Fruit fly (Drosophila melanogaster) whole organism, wandering third instar larva: ENCODE data around the gene capu.

Source experiments
- Abd-B ChIP-seq: fragments of >200 bp; optimal IDR thresholded peaks from 2 replicates; lab custom pipeline; 2017; ENCODE audit warnings: missing biosample characterization, missing genetic modification characterization
- CG32264 ChIP-seq: fragments of 200-800 bp; sonication (Bioruptor generic); optimal IDR thresholded peaks from 2 replicates; lab custom pipeline; 2016; ENCODE audit warnings: missing biosample characterization, missing genetic modification characterization
- CG9705 ChIP-seq: fragments of 200-800 bp; sonication (Bioruptor generic); optimal IDR thresholded peaks from 2 replicates; lab custom pipeline; 2018; ENCODE audit warnings: missing biosample characterization, mild to moderate bottlenecking, missing genetic modification characterization
- CrebA ChIP-seq: fragments of 200-800 bp; sonication (Bioruptor generic); optimal IDR thresholded peaks from 2 replicates; lab custom pipeline; 2016; ENCODE audit warnings: missing biosample characterization, mild to moderate bottlenecking, missing genetic modification characterization, borderline replicate concordance
- Dfd ChIP-seq: fragments of >200 bp; optimal IDR thresholded peaks from 2 replicates; lab custom pipeline; 2017; ENCODE audit warnings: missing biosample characterization, missing genetic modification characterization
- Dif ChIP-seq: fragments of 200-275, 200-300 bp; sonication (Bioruptor generic); optimal IDR thresholded peaks from 2 replicates; lab custom pipeline; 2018; ENCODE audit warnings: missing biosample characterization, missing genetic modification characterization; ENCODE audit not compliant: partially characterized antibody
- GATAd ChIP-seq: sonication (Bioruptor generic); optimal IDR thresholded peaks from 2 replicates; lab custom pipeline; 2016; ENCODE audit warnings: missing biosample characterization, missing genetic modification characterization
- HLH106 ChIP-seq: fragments of 200-800 bp; optimal IDR thresholded peaks from 3 replicates; lab custom pipeline; 2019; ENCODE audit warnings: missing biosample characterization, mild to moderate bottlenecking, missing genetic modification characterization, moderate library complexity
- Hnf4 ChIP-seq: fragments of 200-800 bp; sonication (Bioruptor generic); optimal IDR thresholded peaks from 2 replicates; lab custom pipeline; 2016; ENCODE audit warnings: missing biosample characterization, mild to moderate bottlenecking, missing genetic modification characterization
- Hr78 ChIP-seq: fragments of >200 bp; optimal IDR thresholded peaks from 2 replicates; lab custom pipeline; 2017; ENCODE audit warnings: missing biosample characterization, missing genetic modification characterization
- Hr83 ChIP-seq: fragments of 200-300 bp; sonication (Bioruptor generic); optimal IDR thresholded peaks from 2 replicates; lab custom pipeline; 2016; ENCODE audit warnings: missing biosample characterization, mild to moderate bottlenecking, missing genetic modification characterization, moderate library complexity; ENCODE audit not compliant: poor library complexity, severe bottlenecking
- Jra ChIP-seq: sonication (Bioruptor generic); optimal IDR thresholded peaks from 2 replicates; lab custom pipeline; 2016; ENCODE audit warnings: missing biosample characterization, missing genetic modification characterization
- Mio ChIP-seq: sonication (Bioruptor generic); optimal IDR thresholded peaks from 2 replicates; lab custom pipeline; 2016; ENCODE audit warnings: missing biosample characterization, missing genetic modification characterization
- Myc ChIP-seq: fragments of >200 bp; optimal IDR thresholded peaks from 2 replicates; lab custom pipeline; 2017
- N ChIP-seq: fragments of >200 bp; optimal IDR thresholded peaks from 2 replicates; lab custom pipeline; 2018; ENCODE audit warnings: missing biosample characterization, missing external identifiers, missing genetic modification characterization
- OdsH ChIP-seq: fragments of 200-800 bp; sonication (Bioruptor generic); optimal IDR thresholded peaks from 2 replicates; lab custom pipeline; 2016; ENCODE audit warnings: missing biosample characterization, mild to moderate bottlenecking, missing genetic modification characterization
- Rel ChIP-seq, 2 experiments: fragments of 200-800 bp; sonication (Bioruptor generic) in 1 of 2; optimal IDR thresholded peaks; 2 replicates in 1 of 2; 3 replicates in 1 of 2; lab custom pipeline; 2016 to 2019; ENCODE audit warnings: mild to moderate bottlenecking in 2 of 2, missing biosample characterization in 2 of 2, missing genetic modification characterization in 2 of 2, moderate library complexity in 1 of 2
- Sp1 ChIP-seq: fragments of 200-800 bp; sonication (Bioruptor generic); optimal IDR thresholded peaks from 3 replicates; lab custom pipeline; 2019; ENCODE audit warnings: missing biosample characterization, mild to moderate bottlenecking, missing genetic modification characterization, moderate library complexity
- Vsx2 ChIP-seq: fragments of 200-300, 225-300 bp; sonication (Bioruptor generic); optimal IDR thresholded peaks from 2 replicates; lab custom pipeline; 2018; ENCODE audit warnings: missing biosample characterization, missing genetic modification characterization; ENCODE audit not compliant: partially characterized antibody
- br ChIP-seq: fragments of 200-800 bp; sonication (Bioruptor generic); optimal IDR thresholded peaks from 2 replicates; lab custom pipeline; 2016; ENCODE audit warnings: missing biosample characterization, missing genetic modification characterization
- brk ChIP-seq: fragments of 200-800 bp; sonication (Bioruptor generic); optimal IDR thresholded peaks from 2 replicates; lab custom pipeline; 2016; ENCODE audit warnings: missing biosample characterization, mild to moderate bottlenecking, missing genetic modification characterization
- dl ChIP-seq, 2 experiments: fragments of 175-275, 200-275 bp in 1 of 2; fragments of 200-275 bp in 1 of 2; sonication (Bioruptor generic); optimal IDR thresholded peaks; lab custom pipeline; 2018; ENCODE audit warnings: mild to moderate bottlenecking in 2 of 2, missing biosample characterization in 2 of 2, missing genetic modification characterization in 2 of 2, moderate library complexity in 2 of 2; ENCODE audit not compliant: partially characterized antibody in 2 of 2, insufficient read depth in 1 of 2
- dmrt93B ChIP-seq: fragments of 200-800 bp; sonication (Bioruptor generic); optimal IDR thresholded peaks from 2 replicates; lab custom pipeline; 2018; ENCODE audit warnings: missing biosample characterization, mild to moderate bottlenecking, missing genetic modification characterization
- dsf ChIP-seq: sonication (Bioruptor generic); optimal IDR thresholded peaks from 2 replicates; lab custom pipeline; 2016; ENCODE audit warnings: missing biosample characterization, missing genetic modification characterization, borderline replicate concordance
- ey ChIP-seq: fragments of 200-800 bp; sonication (Bioruptor generic); optimal IDR thresholded peaks from 2 replicates; lab custom pipeline; 2016; ENCODE audit warnings: missing biosample characterization, missing genetic modification characterization
- foxo ChIP-seq, 2 experiments: fragments of 200-800 bp; sonication (Bioruptor generic); optimal IDR thresholded peaks; 2 replicates in 1 of 2; 3 replicates in 1 of 2; lab custom pipeline; 2016 to 2017; ENCODE audit warnings: missing biosample characterization in 2 of 2, missing genetic modification characterization in 2 of 2
- fru ChIP-seq: fragments of 200-800 bp; sonication (Bioruptor generic); optimal IDR thresholded peaks from 3 replicates; lab custom pipeline; 2016; ENCODE audit warnings: missing biosample characterization, mild to moderate bottlenecking, missing genetic modification characterization
- h ChIP-seq: fragments of 200-800 bp; sonication (Bioruptor generic); optimal IDR thresholded peaks from 3 replicates; lab custom pipeline; 2016; ENCODE audit warnings: missing biosample characterization, mild to moderate bottlenecking, missing genetic modification characterization
- jim ChIP-seq: fragments of 175-275, 200-325 bp; sonication (Bioruptor generic); optimal IDR thresholded peaks from 2 replicates; lab custom pipeline; 2016; ENCODE audit warnings: missing biosample characterization, mild to moderate bottlenecking, missing genetic modification characterization
- lola ChIP-seq: fragments of >200 bp; optimal IDR thresholded peaks from 2 replicates; lab custom pipeline; 2017; ENCODE audit warnings: missing biosample characterization, missing genetic modification characterization
- pan ChIP-seq: fragments of >200 bp; optimal IDR thresholded peaks from 2 replicates; lab custom pipeline; 2017
- psq ChIP-seq: fragments of 200-800 bp; sonication (Bioruptor generic); optimal IDR thresholded peaks from 3 replicates; lab custom pipeline; 2017; ENCODE audit warnings: missing biosample characterization, mild to moderate bottlenecking, missing genetic modification characterization, moderate library complexity
- rgr ChIP-seq: fragments of 200-800 bp; sonication (Bioruptor generic); optimal IDR thresholded peaks from 3 replicates; lab custom pipeline; 2016; ENCODE audit warnings: missing biosample characterization, mild to moderate bottlenecking, missing genetic modification characterization
- sage ChIP-seq: fragments of 200-800 bp; sonication (Bioruptor generic); optimal IDR thresholded peaks from 2 replicates; lab custom pipeline; 2016; ENCODE audit warnings: missing biosample characterization, mild to moderate bottlenecking, missing genetic modification characterization
- sv ChIP-seq: fragments of 200-800 bp; sonication (Bioruptor generic); optimal IDR thresholded peaks from 3 replicates; lab custom pipeline; 2016; ENCODE audit warnings: missing biosample characterization, missing genetic modification characterization
- tai ChIP-seq: sonication (Bioruptor generic); optimal IDR thresholded peaks from 2 replicates; lab custom pipeline; 2016; ENCODE audit warnings: missing biosample characterization, missing genetic modification characterization
- usp ChIP-seq: fragments of >200 bp; optimal IDR thresholded peaks from 2 replicates; lab custom pipeline; 2017; ENCODE audit warnings: missing biosample characterization, missing genetic modification characterization
- woc ChIP-seq: sonication (Bioruptor generic); optimal IDR thresholded peaks from 2 replicates; lab custom pipeline; 2016; ENCODE audit warnings: missing biosample characterization, mild to moderate bottlenecking, missing genetic modification characterization

The capu gene

dm6 chr2L:3858118-3858517 is 44.5 kb downstream of the capu start:
- TF ChIP-seq lola (GFP tag; lab: Kevin White, UChicago) (no peak), usp (GFP tag; lab: Kevin White, UChicago) (no peak), CG9705 (GFP tag; lab: Kevin White, UChicago) (no peak), Myc (lab: Kevin White, UChicago) (no peak), Hnf4 (GFP tag; lab: Kevin White, UChicago) (peak; percentile 20), pan (no peak), ey (peak; percentile 45), psq (GFP tag; lab: Kevin White, UChicago) (peak; percentile 22), sv (no peak), Dif (GFP tag; lab: Kevin White, UChicago) (no peak), HLH106 (tag; lab: Kevin White, UChicago) (peak; percentile 14), sage (GFP tag; lab: Kevin White, UChicago) (peak; percentile 10), Hr78 (GFP tag; lab: Kevin White, UChicago) (no peak), rgr (GFP tag; lab: Kevin White, UChicago) (peak; percentile 49), foxo (GFP tag; optimal IDR thresholded peaks at IDR 0.05; lab: Kevin White, UChicago) (peak in 1 of 2 experiments; percentile 50), OdsH (GFP tag; lab: Kevin White, UChicago) (peak; percentile 38), CG32264 (GFP tag; lab: Kevin White, UChicago) (no peak), Abd-B (GFP tag; lab: Kevin White, UChicago) (no peak), brk (GFP tag; lab: Kevin White, UChicago) (no peak), Sp1 (peak; percentile 34), h (GFP tag; lab: Kevin White, UChicago) (peak; percentile 59), N (GFP tag; lab: Kevin White, UChicago) (no peak), dsf (GFP tag; lab: Kevin White, UChicago) (no peak), Vsx2 (GFP tag; lab: Kevin White, UChicago) (no peak), dmrt93B (GFP tag; lab: Kevin White, UChicago) (no peak), dl (GFP tag; optimal IDR thresholded peaks at IDR 0.05; lab: Kevin White, UChicago; ENCODE audit: insufficient read depth in 1 of 2, partially characterized antibody in 2 of 2) (no peak), Hr83 (GFP tag; lab: Kevin White, UChicago) (no peak), CrebA (no peak), br (GFP tag; lab: Kevin White, UChicago) (peak; percentile 4), woc (no peak), GATAd (GFP tag; lab: Kevin White, UChicago) (no peak), Jra (GFP tag; lab: Kevin White, UChicago) (no peak), Mio (GFP tag; lab: Kevin White, UChicago) (no peak), Dfd (GFP tag; lab: Kevin White, UChicago) (no peak), tai (GFP tag; lab: Kevin White, UChicago) (peak; percentile 29), fru (peak; percentile 53), jim (no peak), Rel (GFP tag; optimal IDR thresholded peaks at IDR 0.05; lab: Kevin White, UChicago) (no peak), Rel (tag; optimal IDR thresholded peaks at IDR 0.05; lab: Kevin White, UChicago) (no peak)

dm6 chr2L:3856372-3856771 is 46.3 kb downstream of the capu start:
- TF ChIP-seq Sp1: peak; percentile 2
- TF ChIP-seq Hnf4 (GFP tag; lab: Kevin White, UChicago): no peak
- TF ChIP-seq jim: no peak
- peak; percentile 31 for TF ChIP-seq HLH106 (tag; lab: Kevin White, UChicago)
- peak; percentile 21 for TF ChIP-seq h (GFP tag; lab: Kevin White, UChicago)
- TF ChIP-seq Vsx2 (GFP tag; lab: Kevin White, UChicago): no peak
- TF ChIP-seq woc: peak; percentile 30
- TF ChIP-seq CG32264 (GFP tag; lab: Kevin White, UChicago): no peak
- TF ChIP-seq OdsH (GFP tag; lab: Kevin White, UChicago): no peak
- peak; percentile 29 for TF ChIP-seq br (GFP tag; lab: Kevin White, UChicago)
- TF ChIP-seq Jra (GFP tag; lab: Kevin White, UChicago): no peak
- peak; percentile 39 for TF ChIP-seq fru
- TF ChIP-seq usp (GFP tag; lab: Kevin White, UChicago): no peak
- TF ChIP-seq tai (GFP tag; lab: Kevin White, UChicago): no peak
- no peak for TF ChIP-seq sage (GFP tag; lab: Kevin White, UChicago)
- no peak for TF ChIP-seq dl (GFP tag; optimal IDR thresholded peaks at IDR 0.05; lab: Kevin White, UChicago; ENCODE audit: insufficient read depth in 1 of 2, partially characterized antibody in 2 of 2)
- TF ChIP-seq Mio (GFP tag; lab: Kevin White, UChicago): no peak
- TF ChIP-seq ey: no peak
- TF ChIP-seq Dfd (GFP tag; lab: Kevin White, UChicago): no peak
- TF ChIP-seq foxo (GFP tag; optimal IDR thresholded peaks at IDR 0.05; lab: Kevin White, UChicago): peak in 1 of 2 experiments; percentile 31
- TF ChIP-seq N (GFP tag; lab: Kevin White, UChicago): no peak
- TF ChIP-seq rgr (GFP tag; lab: Kevin White, UChicago): no peak
- no peak for TF ChIP-seq Rel (GFP tag; optimal IDR thresholded peaks at IDR 0.05; lab: Kevin White, UChicago)
- TF ChIP-seq Rel (tag; optimal IDR thresholded peaks at IDR 0.05; lab: Kevin White, UChicago): no peak
